Worm (Caenorhabditis elegans): ENCODE results near the gene str-225.

str-225 gene

DNA sequence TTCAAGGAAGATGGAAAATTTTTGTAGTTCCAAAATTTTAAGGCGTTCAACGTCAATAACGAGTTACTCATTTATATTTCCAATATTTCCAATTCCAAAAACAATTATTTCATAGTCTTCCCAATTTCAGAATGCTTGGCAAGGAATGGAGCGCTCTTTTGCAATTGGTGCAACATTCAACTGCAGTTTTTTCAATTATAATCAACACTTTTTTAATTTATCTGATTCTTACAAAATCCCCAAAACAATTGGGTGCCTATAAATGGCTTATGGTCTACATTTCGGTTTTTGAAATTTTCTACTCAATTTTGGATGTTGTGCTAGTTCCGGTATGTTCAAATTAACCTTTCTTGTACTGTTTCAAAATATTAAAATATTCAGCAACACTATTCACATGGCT lies at the start of gene str-225:
str-225 (plus strand) TSS at position 132 of the 400 bp plus-strand sequence.
- TF ChIP-seq cog-1 (tag; optimal IDR thresholded peaks at IDR 0.05) (no peak), ref-1 (GFP tag; conservative IDR thresholded peaks at IDR 0.05) (no peak), tab-1 (GFP tag; IDR thresholded peaks at IDR 0.05) (no peak), ztf-29 (GFP tag; IDR thresholded peaks at IDR 0.05) (no peak), ztf-23 (GFP tag; IDR thresholded peaks at IDR 0.05) (no peak), flt-1 (GFP tag; IDR thresholded peaks at IDR 0.05) (no peak), klf-2 (GFP tag; conservative IDR thresholded peaks at IDR 0.05) (no peak), med-1 (GFP tag; optimal IDR thresholded peaks at IDR 0.05; ENCODE audit: insufficient read depth) (no peak), T22C8.4 (GFP tag; IDR thresholded peaks at IDR 0.05) (no peak)

DNA sequence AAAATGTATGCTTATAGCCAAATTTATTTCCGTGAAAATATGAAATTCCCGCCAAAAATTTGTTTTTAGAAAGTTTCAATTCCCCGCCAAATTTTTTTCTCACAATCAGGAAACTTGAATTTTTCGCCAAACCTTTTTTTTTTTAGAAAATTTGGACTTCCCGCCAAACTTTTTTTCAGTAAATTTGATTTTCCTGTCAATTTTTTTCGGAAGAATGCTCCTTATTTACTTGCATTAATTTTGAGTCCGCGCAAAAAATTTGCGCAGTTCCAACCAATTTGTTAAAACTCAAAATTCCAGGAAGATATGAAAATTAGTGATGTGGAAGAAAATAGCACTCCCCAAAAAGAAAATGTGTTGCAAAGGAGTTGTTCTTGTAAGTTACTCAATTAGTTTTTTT lies 47.7 kb upstream of the str-225 start, which contains the start of gene slc-28.2:
slc-28.2 (plus strand) TSS at position 301 of the 400 bp plus-strand sequence.
- no peak for TF ChIP-seq T22C8.4 (GFP tag; IDR thresholded peaks at IDR 0.05)
- no peak for TF ChIP-seq flt-1 (GFP tag; IDR thresholded peaks at IDR 0.05)
- no peak for TF ChIP-seq ztf-29 (GFP tag; IDR thresholded peaks at IDR 0.05)
- no peak for TF ChIP-seq med-1 (GFP tag; optimal IDR thresholded peaks at IDR 0.05; ENCODE audit: insufficient read depth)
- no peak for TF ChIP-seq cog-1 (tag; optimal IDR thresholded peaks at IDR 0.05)
- no peak for TF ChIP-seq klf-2 (GFP tag; conservative IDR thresholded peaks at IDR 0.05)
- no peak for TF ChIP-seq tab-1 (GFP tag; IDR thresholded peaks at IDR 0.05)
- TF ChIP-seq ref-1 (GFP tag; conservative IDR thresholded peaks at IDR 0.05): no peak
- TF ChIP-seq ztf-23 (GFP tag; IDR thresholded peaks at IDR 0.05): no peak

ce11 chrV:3463514-3463913 lies 44.1 kb upstream of the str-225 start, which contains the start of gene slc-28.1:
slc-28.1 (plus strand) TSS chrV:3463814.
- TF ChIP-seq med-1 (GFP tag; optimal IDR thresholded peaks at IDR 0.05; ENCODE audit: insufficient read depth) (no peak), ztf-29 (GFP tag; IDR thresholded peaks at IDR 0.05) (no peak), klf-2 (GFP tag; conservative IDR thresholded peaks at IDR 0.05) (no peak), T22C8.4 (GFP tag; IDR thresholded peaks at IDR 0.05) (no peak), tab-1 (GFP tag; IDR thresholded peaks at IDR 0.05) (no peak), ref-1 (GFP tag; conservative IDR thresholded peaks at IDR 0.05) (no peak), flt-1 (GFP tag; IDR thresholded peaks at IDR 0.05) (no peak), cog-1 (tag; optimal IDR thresholded peaks at IDR 0.05) (no peak), ztf-23 (GFP tag; IDR thresholded peaks at IDR 0.05) (no peak)

DNA sequence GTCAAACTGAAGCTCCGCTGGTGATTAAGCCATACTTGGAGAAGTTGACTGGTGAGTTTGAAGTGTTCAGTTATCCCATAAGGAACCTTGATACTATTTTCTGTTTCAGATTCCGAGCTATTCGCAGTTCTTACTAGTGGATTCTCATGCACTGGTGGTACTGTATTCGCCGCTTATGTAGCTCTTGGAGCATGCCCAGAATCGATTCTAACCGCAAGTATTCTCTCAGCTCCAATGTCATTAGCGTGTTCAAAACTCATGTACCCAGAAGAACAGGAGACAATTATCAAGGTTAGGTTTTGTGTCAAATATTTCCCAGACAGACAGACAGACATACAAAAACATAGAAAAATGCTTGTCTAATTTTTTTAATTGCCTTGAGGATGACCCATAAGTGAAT lies 42.7 kb upstream of the str-225 start:
- TF ChIP-seq ztf-29 (GFP tag; IDR thresholded peaks at IDR 0.05) (no peak), med-1 (GFP tag; optimal IDR thresholded peaks at IDR 0.05; ENCODE audit: insufficient read depth) (no peak), ref-1 (GFP tag; conservative IDR thresholded peaks at IDR 0.05) (no peak), flt-1 (GFP tag; IDR thresholded peaks at IDR 0.05) (no peak), klf-2 (GFP tag; conservative IDR thresholded peaks at IDR 0.05) (no peak), T22C8.4 (GFP tag; IDR thresholded peaks at IDR 0.05) (no peak), cog-1 (tag; optimal IDR thresholded peaks at IDR 0.05) (no peak), tab-1 (GFP tag; IDR thresholded peaks at IDR 0.05) (no peak), ztf-23 (GFP tag; IDR thresholded peaks at IDR 0.05) (no peak)

DNA sequence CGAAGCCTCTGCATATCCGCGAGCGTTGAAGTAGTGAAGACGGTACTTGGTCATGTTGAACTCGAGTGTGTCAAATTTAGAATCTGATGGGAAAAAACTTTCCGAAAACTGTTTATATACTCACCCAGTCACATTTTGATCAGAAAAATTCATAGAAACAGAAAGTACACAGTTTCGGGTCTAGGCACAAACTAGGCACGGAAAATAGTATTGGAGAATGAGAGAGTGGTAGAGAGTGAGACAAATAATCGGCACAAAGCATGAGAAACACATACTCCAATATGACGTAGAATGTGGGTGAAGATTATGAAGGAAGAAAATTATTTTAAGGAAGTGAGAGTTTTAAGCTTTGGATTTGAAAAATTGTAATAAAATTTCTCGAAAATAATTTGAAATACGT lies 39.2 kb upstream of the str-225 start, which contains the start of gene gst-33:
gst-33 (minus strand) TSS at position 127 of the 400 bp plus-strand sequence.
- TF ChIP-seq flt-1 (GFP tag; IDR thresholded peaks at IDR 0.05): no peak
- TF ChIP-seq ztf-29 (GFP tag; IDR thresholded peaks at IDR 0.05): no peak
- TF ChIP-seq klf-2 (GFP tag; conservative IDR thresholded peaks at IDR 0.05): no peak
- no peak for TF ChIP-seq ztf-23 (GFP tag; IDR thresholded peaks at IDR 0.05)
- TF ChIP-seq T22C8.4 (GFP tag; IDR thresholded peaks at IDR 0.05): no peak
- TF ChIP-seq cog-1 (tag; optimal IDR thresholded peaks at IDR 0.05): no peak
- TF ChIP-seq ref-1 (GFP tag; conservative IDR thresholded peaks at IDR 0.05): no peak
- no peak for TF ChIP-seq med-1 (GFP tag; optimal IDR thresholded peaks at IDR 0.05; ENCODE audit: insufficient read depth)
- no peak for TF ChIP-seq tab-1 (GFP tag; IDR thresholded peaks at IDR 0.05)

ce11 chrV:3470782-3471181 lies 36.8 kb upstream of the str-225 start, which contains the start of gene srbc-29:
srbc-29 (minus strand) TSS chrV:3470882.
- no peak for TF ChIP-seq ref-1 (GFP tag; conservative IDR thresholded peaks at IDR 0.05)

ce11 chrV:3475021-3475420 lies 32.6 kb upstream of the str-225 start, which contains the start of gene oac-2:
oac-2 (minus strand) TSS chrV:3475121.
- TF ChIP-seq tab-1 (GFP tag; IDR thresholded peaks at IDR 0.05) (no peak), flt-1 (GFP tag; IDR thresholded peaks at IDR 0.05) (no peak)

DNA sequence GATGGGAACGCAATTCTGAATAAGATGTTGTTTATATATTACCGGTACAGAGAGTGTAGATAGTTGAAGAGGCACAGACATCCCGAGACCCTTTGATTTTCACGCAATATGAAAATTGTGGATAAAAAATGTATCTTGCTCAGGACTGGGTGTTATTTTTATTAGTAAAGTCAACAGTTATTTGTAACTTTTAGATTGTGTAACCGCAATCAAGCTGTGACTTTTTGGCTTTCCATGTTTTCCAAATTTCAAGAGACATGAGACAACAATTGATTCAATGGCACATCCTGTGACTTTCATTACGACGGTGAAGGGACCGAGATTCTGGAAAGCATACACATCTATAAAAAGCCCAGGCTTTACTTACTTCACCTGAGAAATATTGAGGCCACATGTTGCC lies 31.4 kb upstream of the str-225 start:
- TF ChIP-seq ztf-29 (GFP tag; IDR thresholded peaks at IDR 0.05) (no peak), T22C8.4 (GFP tag; IDR thresholded peaks at IDR 0.05) (no peak), tab-1 (GFP tag; IDR thresholded peaks at IDR 0.05) (no peak), klf-2 (GFP tag; conservative IDR thresholded peaks at IDR 0.05) (no peak), flt-1 (GFP tag; IDR thresholded peaks at IDR 0.05) (no peak), med-1 (GFP tag; optimal IDR thresholded peaks at IDR 0.05; ENCODE audit: insufficient read depth) (no peak), ztf-23 (GFP tag; IDR thresholded peaks at IDR 0.05) (no peak), cog-1 (tag; optimal IDR thresholded peaks at IDR 0.05) (no peak), ref-1 (GFP tag; conservative IDR thresholded peaks at IDR 0.05) (no peak)

DNA sequence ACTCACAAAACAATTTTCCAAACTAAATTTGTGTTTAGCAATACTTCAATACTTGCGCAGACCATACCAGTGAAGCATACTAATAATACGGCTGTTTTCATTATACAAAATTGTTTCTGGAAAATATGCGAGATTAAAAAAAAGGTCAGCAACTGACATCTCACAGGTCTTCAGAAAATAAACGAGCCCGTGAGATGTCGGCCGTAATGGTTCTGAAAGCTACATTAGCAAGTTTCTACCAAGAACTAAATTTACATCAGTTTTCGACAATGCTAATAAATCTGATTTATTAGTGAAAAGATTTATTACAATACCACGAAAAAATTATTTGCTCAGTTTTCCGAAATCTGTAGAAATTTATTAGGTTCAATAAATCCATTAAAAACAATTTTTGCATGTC lies 30.1 kb upstream of the str-225 start, which contains the start of gene srbc-31:
srbc-31 (minus strand) TSS at position 101 of the 400 bp plus-strand sequence.
- TF ChIP-seq cog-1 (tag; optimal IDR thresholded peaks at IDR 0.05) (no peak), ref-1 (GFP tag; conservative IDR thresholded peaks at IDR 0.05) (no peak), klf-2 (GFP tag; conservative IDR thresholded peaks at IDR 0.05) (no peak), ztf-23 (GFP tag; IDR thresholded peaks at IDR 0.05) (no peak), T22C8.4 (GFP tag; IDR thresholded peaks at IDR 0.05) (no peak), tab-1 (GFP tag; IDR thresholded peaks at IDR 0.05) (no peak), ztf-29 (GFP tag; IDR thresholded peaks at IDR 0.05) (no peak), flt-1 (GFP tag; IDR thresholded peaks at IDR 0.05) (no peak), med-1 (GFP tag; optimal IDR thresholded peaks at IDR 0.05; ENCODE audit: insufficient read depth) (no peak)

ce11 chrV:3480346-3480745 lies 27.3 kb upstream of the str-225 start, which contains the start of gene srbc-30:
srbc-30 (minus strand) TSS chrV:3480446.
- TF ChIP-seq ztf-23 (GFP tag; IDR thresholded peaks at IDR 0.05): no peak
